Worm (Caenorhabditis elegans): ENCODE results near the gene dnj-23.

dnj-23 gene

DNA sequence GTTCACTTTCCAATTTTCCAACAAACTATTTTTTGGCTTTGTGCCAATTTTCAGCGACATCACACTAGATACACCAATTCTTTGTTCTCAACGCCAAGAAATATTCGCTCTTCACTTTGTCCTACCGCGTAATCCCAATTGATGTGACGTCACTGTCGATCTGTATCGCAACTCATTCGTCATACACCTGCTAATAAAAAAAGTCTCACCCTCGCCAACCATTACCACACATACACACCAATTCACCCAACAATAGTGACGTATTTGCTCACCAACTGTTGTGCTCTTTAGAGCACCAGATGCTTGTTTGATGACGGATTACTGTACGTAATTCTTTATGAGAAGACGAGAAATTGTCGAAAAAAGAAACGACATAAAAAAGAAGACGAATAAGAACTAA lies 45.0 kb downstream of the dnj-23 start:
- TF ChIP-seq pha-4 (tag; optimal IDR thresholded peaks at IDR 0.05) (peak; percentile 54), nhr-28 (tag; optimal IDR thresholded peaks at IDR 0.05) (no peak)

DNA sequence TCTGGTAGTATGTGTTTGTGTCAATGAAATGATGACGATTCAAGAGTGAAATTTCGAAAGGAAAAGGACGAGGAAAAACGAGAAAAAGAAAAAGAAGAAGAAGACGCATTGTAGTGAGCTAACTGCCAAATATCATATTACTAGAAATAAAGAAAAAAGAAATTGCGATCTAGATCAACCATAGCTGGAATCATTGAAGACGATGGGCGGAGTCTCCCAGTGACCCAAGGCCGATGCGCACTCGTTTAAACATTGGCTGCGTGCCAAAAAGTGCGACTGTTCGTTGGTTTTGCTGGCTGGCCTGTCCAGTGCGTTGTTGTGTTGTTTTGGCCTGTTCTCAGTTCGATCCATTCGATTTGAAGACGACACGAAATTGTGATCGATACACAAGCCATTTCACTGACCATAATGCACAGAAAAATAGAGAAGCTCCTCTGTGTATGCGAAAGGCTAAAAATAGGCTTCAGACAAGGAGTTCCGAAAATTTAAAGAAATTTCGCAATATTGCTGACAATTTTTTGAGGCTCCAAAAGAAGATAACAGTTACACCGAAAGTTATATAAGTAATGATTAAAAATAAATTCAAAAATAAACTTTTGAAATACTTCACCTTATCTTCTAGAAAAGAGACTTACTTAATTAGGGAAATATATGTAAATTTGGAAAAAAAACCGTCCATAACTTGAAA lies 46.0 kb downstream of the dnj-23 start:
- no peak for TF ChIP-seq pqm-1 (tag; optimal IDR thresholded peaks at IDR 0.05)
- TF ChIP-seq nhr-23 (tag; optimal IDR thresholded peaks at IDR 0.05): peak; percentile 43
- no peak for TF ChIP-seq fkh-2 (tag; optimal IDR thresholded peaks at IDR 0.05)
- peak; percentile 56 for TF ChIP-seq nhr-25 (tag; optimal IDR thresholded peaks at IDR 0.05)

DNA sequence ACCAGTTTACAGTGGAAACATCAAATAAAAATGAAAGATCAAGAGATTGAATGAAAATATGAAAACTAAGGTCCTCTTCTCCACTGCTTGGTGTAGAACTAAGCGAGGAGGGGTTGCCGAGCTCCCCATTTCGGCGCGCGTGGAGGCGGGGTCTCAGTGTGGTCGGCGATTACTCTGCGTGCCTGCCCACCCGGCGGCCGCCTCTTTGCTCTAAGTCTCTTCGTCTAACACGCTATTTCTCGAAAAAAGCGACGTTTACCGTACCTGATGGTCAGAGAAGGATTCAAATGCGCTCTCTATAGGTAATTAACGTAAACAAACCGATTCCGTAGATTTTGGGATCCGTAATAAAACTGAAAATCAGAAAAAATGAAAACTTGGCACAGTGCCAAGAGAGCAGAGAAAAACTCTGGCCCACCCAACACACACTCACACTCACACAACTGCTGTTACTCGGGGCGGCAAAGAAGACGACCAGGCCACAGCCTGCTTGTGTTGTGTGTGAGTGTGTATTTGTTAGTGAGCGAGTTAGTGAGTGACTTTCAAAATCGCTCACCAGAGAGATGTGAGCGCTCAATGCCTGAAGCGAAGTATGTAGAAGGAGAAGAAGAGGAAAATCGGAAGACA lies 46.7 kb downstream of the dnj-23 start:
- TF ChIP-seq egl-27 (tag; optimal IDR thresholded peaks at IDR 0.05) (no peak), sea-2 (GFP tag; optimal IDR thresholded peaks at IDR 0.05) (peak; percentile 88), unc-39 (tag; optimal IDR thresholded peaks at IDR 0.05) (no peak), hmg-11 (tag; optimal IDR thresholded peaks at IDR 0.05) (peak; percentile 77), nhr-67 (tag; optimal IDR thresholded peaks at IDR 0.05) (no peak), ztf-11 (tag; optimal IDR thresholded peaks at IDR 0.05) (no peak), nhr-12 (tag; optimal IDR thresholded peaks at IDR 0.05) (no peak), fkh-10 (GFP tag; optimal IDR thresholded peaks at IDR 0.05) (no peak), nhr-43 (tag; optimal IDR thresholded peaks at IDR 0.05; ENCODE audit: poor library complexity, severe bottlenecking) (no peak), lin-15B (tag; optimal IDR thresholded peaks at IDR 0.05) (peak; percentile 68), nfya-1 (tag; optimal IDR thresholded peaks at IDR 0.05; ENCODE audit: insufficient read depth) (peak; percentile 79), fos-1 (tag; optimal IDR thresholded peaks at IDR 0.05) (no peak), aly-2 (tag; optimal IDR thresholded peaks at IDR 0.05) (no peak), daf-12 (tag; optimal IDR thresholded peaks at IDR 0.05) (no peak), lin-39 (tag; optimal IDR thresholded peaks at IDR 0.05) (peak; percentile 89), tbx-2 (tag; optimal IDR thresholded peaks at IDR 0.05) (peak; percentile 15), R02D3.7 (tag; optimal IDR thresholded peaks at IDR 0.05) (no peak), ZK546.5 (tag; optimal IDR thresholded peaks at IDR 0.05) (no peak), fkh-2 (tag; optimal IDR thresholded peaks at IDR 0.05) (peak; percentile 41), zag-1 (tag; optimal IDR thresholded peaks at IDR 0.05) (no peak), nhr-11 (tag; optimal IDR thresholded peaks at IDR 0.05) (peak; percentile 70), nhr-25 (tag; optimal IDR thresholded peaks at IDR 0.05) (peak; percentile 42), skn-1 (tag; optimal IDR thresholded peaks at IDR 0.05) (no peak), pha-4 (tag; optimal IDR thresholded peaks at IDR 0.05) (peak; percentile 85), jun-1 (tag; optimal IDR thresholded peaks at IDR 0.05) (peak; percentile 62), nhr-77 (tag; optimal IDR thresholded peaks at IDR 0.05) (no peak), nhr-76 (tag; optimal IDR thresholded peaks at IDR 0.05) (no peak), mdl-1 (tag; optimal IDR thresholded peaks at IDR 0.05) (no peak), ceh-28 (tag; optimal IDR thresholded peaks at IDR 0.05) (no peak), nhr-23 (tag; optimal IDR thresholded peaks at IDR 0.05) (peak; percentile 39), elt-2 (tag; optimal IDR thresholded peaks at IDR 0.05) (peak; percentile 63), ceh-9 (tag; optimal IDR thresholded peaks at IDR 0.05) (no peak), nhr-237 (tag; optimal IDR thresholded peaks at IDR 0.05) (no peak), ceh-16 (tag; optimal IDR thresholded peaks at IDR 0.05) (no peak), mml-1 (tag; optimal IDR thresholded peaks at IDR 0.05) (no peak), ztf-4 (tag; optimal IDR thresholded peaks at IDR 0.05) (no peak), nhr-28 (tag; optimal IDR thresholded peaks at IDR 0.05) (no peak), lsy-12 (tag; optimal IDR thresholded peaks at IDR 0.05) (no peak), pqm-1 (tag; optimal IDR thresholded peaks at IDR 0.05) (peak; percentile 48)

Measured in whole organism, L3 larva.